Worm (Caenorhabditis elegans) whole organism, L4/young adult: ENCODE results near the gene T22F3.12.

Experiments used
- W03F9.2 ChIP-seq: fragments of 150-350 bp; optimal IDR thresholded peaks from 2 replicates; lab custom pipeline; 2014; ENCODE audit warnings: missing biosample characterization, missing genetic modification characterization
- him-1 ChIP-seq: sonication (generic microtip); optimal IDR thresholded peaks from 2 replicates; lab custom pipeline; 2016; ENCODE audit warnings: missing genotype, missing genetic modification reagents, missing genetic modification characterization, missing compliant biosample characterization

ce11 chrV:3616844-3617243 lies 24.8 kb upstream of the T22F3.12 start:
- TF ChIP-seq him-1 (tag; lab: Kevin White, UChicago) (no peak), W03F9.2 (no peak)
